Worm (Caenorhabditis elegans) whole organism, L1 larva: ENCODE measurements around the gene W06A7.4.

ENCODE experiments used
- alr-1 ChIP-seq: fragments of 200-800 bp; sonication (Bioruptor generic); optimal IDR thresholded peaks from 2 replicates; lab custom pipeline; 2018; ENCODE audit warnings: borderline replicate concordance, mild to moderate bottlenecking, missing genetic modification characterization, missing compliant biosample characterization
- aly-2 ChIP-seq: fragments of 150-350 bp; optimal IDR thresholded peaks from 2 replicates; lab custom pipeline; 2014; ENCODE audit warnings: missing biosample characterization, missing genetic modification characterization
- ceh-8 ChIP-seq: fragments of 200-800 bp; sonication (Bioruptor generic); optimal IDR thresholded peaks from 2 replicates; lab custom pipeline; 2018; ENCODE audit warnings: mild to moderate bottlenecking, missing genetic modification characterization, moderate library complexity, missing compliant biosample characterization
- ceh-82 ChIP-seq, 3 experiments: fragments of 150-350 bp in 1 of 3; sonication (generic microtip) in 2 of 3; optimal IDR thresholded peaks; 2 replicates each; lab custom pipeline; 2014 to 2017; ENCODE audit warnings: missing biosample characterization in 3 of 3, missing genetic modification characterization in 3 of 3
- ceh-90 ChIP-seq: sonication (generic microtip); optimal IDR thresholded peaks from 2 replicates; lab custom pipeline; 2016; ENCODE audit warnings: missing genetic modification characterization, missing compliant biosample characterization
- dpl-1 ChIP-seq, 3 experiments: fragments of 150-350 bp in 2 of 3; sonication (generic microtip) in 1 of 3; optimal IDR thresholded peaks; 2 replicates each; lab custom pipeline; 2014 to 2017; ENCODE audit warnings: missing biosample characterization in 3 of 3, missing genetic modification characterization in 3 of 3, missing genetic modification reagents in 3 of 3
- dsc-1 ChIP-seq: sonication (generic microtip); optimal IDR thresholded peaks from 2 replicates; lab custom pipeline; 2016; ENCODE audit warnings: mild to moderate bottlenecking, missing genetic modification characterization, missing compliant biosample characterization
- efl-1 ChIP-seq, 4 experiments: fragments of 150-350 bp; optimal IDR thresholded peaks in 3 of 4; peaks in 1 of 4; 1 replicate in 1 of 4; 2 replicates in 3 of 4; lab custom pipeline; 2014; ENCODE audit warnings: missing biosample characterization in 2 of 4, missing genetic modification characterization in 2 of 4, missing genetic modification reagents in 2 of 4
- egl-13 ChIP-seq: sonication (generic microtip); optimal IDR thresholded peaks from 2 replicates; lab custom pipeline; 2016; ENCODE audit warnings: missing genotype, missing genetic modification reagents, missing genetic modification characterization, missing compliant biosample characterization
- egl-27 ChIP-seq, 2 experiments: fragments of 150-350 bp in 1 of 2; sonication (generic microtip); optimal IDR thresholded peaks; 3 replicates each; lab custom pipeline; 2017 to 2018; ENCODE audit warnings: missing biosample characterization in 2 of 2, missing genetic modification characterization in 2 of 2, missing genetic modification reagents in 2 of 2
- elt-2 ChIP-seq: sonication (generic microtip); optimal IDR thresholded peaks from 2 replicates; lab custom pipeline; 2016; ENCODE audit warnings: missing genetic modification characterization, mild to moderate bottlenecking, inconsistent platforms, missing compliant biosample characterization, missing genetic modification reagents
- ets-5 ChIP-seq: fragments of 200-800 bp; sonication (Bioruptor generic); IDR thresholded peaks from 2 replicates; pipeline ENCODE4 v1.3.6; 2022; ENCODE audit warnings: missing genetic modification characterization, missing compliant biosample characterization
- fkh-8 ChIP-seq: sonication (generic microtip); optimal IDR thresholded peaks from 2 replicates; lab custom pipeline; 2016; ENCODE audit warnings: mild to moderate bottlenecking, missing genetic modification characterization, missing compliant biosample characterization
- fos-1 ChIP-seq: fragments of 150-350 bp; optimal IDR thresholded peaks from 2 replicates; lab custom pipeline; 2014; ENCODE audit warnings: missing biosample characterization, missing genetic modification characterization
- hpl-2 ChIP-seq: fragments of 150-350 bp; optimal IDR thresholded peaks from 2 replicates; lab custom pipeline; 2014; ENCODE audit warnings: missing biosample characterization, missing genetic modification reagents, missing genetic modification characterization
- isw-1 ChIP-seq: fragments of 200-800 bp; sonication (Bioruptor generic); IDR thresholded peaks from 2 replicates; pipeline ENCODE4 v1.3.6; 2022; ENCODE audit warnings: missing genetic modification characterization, missing compliant biosample characterization
- jun-1 ChIP-seq: fragments of 150-350 bp; optimal IDR thresholded peaks from 2 replicates; lab custom pipeline; 2014; ENCODE audit warnings: missing biosample characterization, missing genetic modification reagents, missing genetic modification characterization
- lin-14 ChIP-seq: fragments of 200-800 bp; sonication (Bioruptor generic); optimal IDR thresholded peaks from 2 replicates; lab custom pipeline; 2018; ENCODE audit warnings: mild to moderate bottlenecking, missing genetic modification characterization, moderate library complexity, missing compliant biosample characterization
- lin-35 ChIP-seq, 2 experiments: fragments of 150-350 bp; optimal IDR thresholded peaks; 2 replicates each; lab custom pipeline; 2014; ENCODE audit warnings: missing biosample characterization in 2 of 2, missing genetic modification characterization in 2 of 2, missing genetic modification reagents in 2 of 2
- lin-39 ChIP-seq: fragments of 150-350 bp; optimal IDR thresholded peaks from 2 replicates; lab custom pipeline; 2014; ENCODE audit warnings: missing biosample characterization, missing genetic modification reagents, missing genetic modification characterization
- lsy-2 ChIP-seq, 2 experiments: fragments of 150-350 bp; optimal IDR thresholded peaks; 2 replicates each; lab custom pipeline; 2014; ENCODE audit warnings: missing biosample characterization in 2 of 2, missing genetic modification characterization in 2 of 2
- mab-9 ChIP-seq: fragments of 200-800 bp; sonication (Bioruptor generic); IDR thresholded peaks from 2 replicates; pipeline ENCODE4 v1.3.6; 2022; ENCODE audit warnings: missing genetic modification reagents, missing genetic modification characterization, missing compliant biosample characterization
- nhr-11 ChIP-seq: fragments of 150-350 bp; optimal IDR thresholded peaks from 2 replicates; lab custom pipeline; 2014; ENCODE audit warnings: missing biosample characterization, missing genetic modification characterization
- nhr-19 ChIP-seq: fragments of 200-800 bp; sonication (Bioruptor generic); conservative IDR thresholded peaks from 2 replicates; pipeline ENCODE4 v1.3.6; 2022; ENCODE audit warnings: missing genetic modification characterization, missing compliant biosample characterization
- nhr-20 ChIP-seq: sonication (generic microtip); optimal IDR thresholded peaks from 2 replicates; lab custom pipeline; 2016; ENCODE audit warnings: mild to moderate bottlenecking, missing genetic modification characterization, missing compliant biosample characterization
- nhr-237 ChIP-seq: fragments of 150-350 bp; optimal IDR thresholded peaks from 2 replicates; lab custom pipeline; 2014; ENCODE audit warnings: missing biosample characterization, missing genetic modification characterization
- nhr-47 ChIP-seq: sonication (generic microtip); optimal IDR thresholded peaks from 2 replicates; lab custom pipeline; 2016; ENCODE audit warnings: mild to moderate bottlenecking, missing genetic modification characterization, moderate library complexity, missing compliant biosample characterization
- nhr-71 ChIP-seq: sonication (generic microtip); optimal IDR thresholded peaks from 2 replicates; lab custom pipeline; 2016; ENCODE audit warnings: mild to moderate bottlenecking, missing genetic modification characterization, moderate library complexity, missing compliant biosample characterization
- nhr-76 ChIP-seq: sonication (generic microtip); optimal IDR thresholded peaks from 2 replicates; lab custom pipeline; 2017; ENCODE audit warnings: missing biosample characterization, missing genetic modification characterization
- nhr-77 ChIP-seq: fragments of 150-350 bp; optimal IDR thresholded peaks from 2 replicates; lab custom pipeline; 2014; ENCODE audit warnings: missing biosample characterization, missing genetic modification characterization
- nhr-85 ChIP-seq: sonication (generic microtip); peaks from one replicate; lab custom pipeline; 2016; ENCODE audit warnings: missing genetic modification characterization, inconsistent platforms, missing compliant biosample characterization
- pax-3 ChIP-seq: fragments of 200-800 bp; sonication (Bioruptor generic); optimal IDR thresholded peaks from 2 replicates; lab custom pipeline; 2018; ENCODE audit warnings: mild to moderate bottlenecking, missing genetic modification characterization, moderate library complexity, missing compliant biosample characterization
- rnt-1 ChIP-seq: sonication (generic microtip); optimal IDR thresholded peaks from 2 replicates; lab custom pipeline; 2016; ENCODE audit warnings: mild to moderate bottlenecking, missing genetic modification characterization, moderate library complexity, missing compliant biosample characterization
- snu-23 ChIP-seq: sonication (generic microtip); optimal IDR thresholded peaks from 2 replicates; lab custom pipeline; 2016; ENCODE audit warnings: missing genetic modification characterization, missing compliant biosample characterization
- swsn-7 ChIP-seq: sonication (generic microtip); optimal IDR thresholded peaks from 2 replicates; lab custom pipeline; 2016; ENCODE audit warnings: missing genetic modification characterization, missing compliant biosample characterization
- tbx-2 ChIP-seq: sonication (generic microtip); optimal IDR thresholded peaks from 2 replicates; lab custom pipeline; 2016; ENCODE audit warnings: missing genetic modification characterization, missing compliant biosample characterization
- tlp-1 ChIP-seq: fragments of 150-350 bp; optimal IDR thresholded peaks from 2 replicates; lab custom pipeline; 2014; ENCODE audit warnings: missing biosample characterization, missing genetic modification characterization
- unc-130 ChIP-seq: fragments of 150-350 bp; optimal IDR thresholded peaks from 2 replicates; lab custom pipeline; 2017; ENCODE audit warnings: missing biosample characterization, missing genetic modification characterization, inconsistent platforms
- unc-86 ChIP-seq: sonication (generic microtip); optimal IDR thresholded peaks from 2 replicates; lab custom pipeline; 2016; ENCODE audit warnings: missing genetic modification characterization, missing compliant biosample characterization
- ztf-11 ChIP-seq, 2 experiments: sonication (generic microtip); optimal IDR thresholded peaks; 2 replicates each; lab custom pipeline; 2016 to 2017; ENCODE audit warnings: missing genetic modification characterization in 2 of 2, missing biosample characterization in 1 of 2, missing compliant biosample characterization in 1 of 2
- ztf-4 ChIP-seq: fragments of 150-350 bp; optimal IDR thresholded peaks from 2 replicates; lab custom pipeline; 2014; ENCODE audit warnings: missing biosample characterization, missing genetic modification characterization

W06A7.4 gene

DNA sequence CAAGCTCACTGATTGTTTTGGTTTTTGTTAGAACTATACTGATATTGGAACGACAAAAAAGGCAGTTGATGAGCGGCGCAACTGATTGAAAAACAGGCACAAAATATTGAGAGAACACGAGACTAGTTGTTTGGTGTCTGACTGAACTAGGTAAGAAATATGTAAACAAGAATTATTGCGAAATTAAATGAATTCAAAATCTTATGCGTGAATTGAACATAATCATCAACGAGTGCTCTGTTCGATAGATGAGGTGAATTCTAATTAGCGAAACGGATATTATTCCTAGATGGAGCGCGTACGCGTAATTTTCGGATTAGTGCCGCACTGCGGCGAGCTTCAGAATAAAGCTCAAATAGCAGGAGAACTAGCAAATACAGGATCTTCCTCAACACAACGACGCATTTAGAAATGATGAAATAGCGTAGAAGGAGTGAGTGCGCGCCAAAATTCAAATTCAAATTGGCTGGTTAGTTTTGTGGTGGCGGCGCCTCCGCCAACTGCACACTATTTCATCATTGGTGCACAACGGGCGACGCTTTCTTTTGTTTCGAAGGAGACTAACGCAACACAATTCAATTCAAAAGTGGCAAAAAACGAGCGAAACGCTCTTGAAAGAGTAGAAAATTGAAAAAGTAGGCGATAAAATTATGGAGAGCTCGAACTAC, 8.0 kb downstream of the W06A7.4 start (continued):
- TF ChIP-seq efl-1 (optimal IDR thresholded peaks at IDR 0.05; lab: Kevin White, UChicago), result peak in 1 of 2 experiments; percentile 19
- peak; percentile 6 to 85 for TF ChIP-seq efl-1 (GFP tag; optimal IDR thresholded peaks at IDR 0.05 in 1 of 2; lab: Kevin White, UChicago)
- TF ChIP-seq ceh-8 (GFP tag; lab: Kevin White, UChicago), result no peak
- no peak for TF ChIP-seq pax-3 (tag; lab: Kevin White, UChicago)
- no peak for TF ChIP-seq fos-1
- no peak for TF ChIP-seq lin-39 (tag; lab: Kevin White, UChicago)
- no peak for TF ChIP-seq rnt-1 (tag; lab: Kevin White, UChicago)
- no peak for TF ChIP-seq elt-2 (tag; lab: Kevin White, UChicago)
- TF ChIP-seq dpl-1 (GFP tag; optimal IDR thresholded peaks at IDR 0.05; lab: Kevin White, UChicago), result peak in 1 of 3 experiments; percentile 5
- TF ChIP-seq unc-130 (tag; lab: Kevin White, UChicago), result no peak
- TF ChIP-seq nhr-47 (tag; lab: Kevin White, UChicago), result no peak
- TF ChIP-seq nhr-77 (tag; lab: Kevin White, UChicago), result no peak
- TF ChIP-seq isw-1 (GFP tag; lab: Robert Waterston, UW), result no peak
- no peak for TF ChIP-seq nhr-85 (tag; lab: Kevin White, UChicago)
- TF ChIP-seq ztf-4 (tag; lab: Kevin White, UChicago), result no peak
- TF ChIP-seq, all 84 proteins: peak for 6

DNA sequence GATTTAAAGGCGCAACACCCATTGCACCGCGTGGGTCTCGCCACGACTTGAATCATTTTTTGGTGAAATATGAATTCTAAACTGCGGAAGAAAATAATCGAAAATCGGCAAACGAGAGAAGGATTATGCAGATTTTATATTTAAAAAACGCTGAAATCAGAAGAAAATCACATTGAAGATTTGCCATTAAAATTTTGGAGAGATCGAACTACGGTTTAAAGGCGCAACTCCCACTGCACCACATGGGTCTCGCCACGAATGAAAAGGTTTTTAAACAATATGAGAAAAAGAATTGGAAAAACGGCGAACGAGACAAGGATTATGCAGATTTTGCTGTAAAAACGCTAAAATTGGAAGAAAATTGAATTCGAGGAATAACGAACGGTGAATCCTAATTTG, 8.6 kb downstream of the W06A7.4 start:
- no peak for TF ChIP-seq ceh-90 (tag; lab: Kevin White, UChicago)
- TF ChIP-seq alr-1, result no peak
- TF ChIP-seq egl-13, result no peak
- no peak for TF ChIP-seq nhr-76 (tag; lab: Kevin White, UChicago)
- TF ChIP-seq swsn-7 (tag; lab: Kevin White, UChicago), result no peak
- TF ChIP-seq nhr-11 (tag; lab: Kevin White, UChicago), result no peak
- TF ChIP-seq nhr-20, result no peak

- TF ChIP-seq nhr-237 (tag; lab: Kevin White, UChicago) (no peak), isw-1 (GFP tag; lab: Robert Waterston, UW) (peak; percentile 39; the same call in 1 of the 2 replicates), snu-23 (peak; percentile 21), nhr-71 (tag; lab: Kevin White, UChicago) (peak; percentile 30), ztf-4 (tag; lab: Kevin White, UChicago) (no peak), egl-27 (tag; optimal IDR thresholded peaks at IDR 0.05; lab: Kevin White, UChicago) (no peak), mab-9 (GFP tag; lab: Robert Waterston, UW) (no peak), swsn-7 (tag; lab: Kevin White, UChicago) (peak; percentile 15), ets-5 (GFP tag; lab: Robert Waterston, UW) (no peak), dpl-1 (GFP tag; optimal IDR thresholded peaks at IDR 0.05; lab: Kevin White, UChicago) (peak in 1 of 3 experiments; percentile 11), fkh-8 (peak; percentile 34), lin-35 (GFP tag; optimal IDR thresholded peaks at IDR 0.05; lab: Kevin White, UChicago) (peak in 1 of 2 experiments; percentile 40), ceh-82 (tag; optimal IDR thresholded peaks at IDR 0.05; lab: Kevin White, UChicago) (peak in 2 of 3 experiments; percentile 2 to 65), unc-86 (peak; percentile 59), ztf-11 (tag; optimal IDR thresholded peaks at IDR 0.05; lab: Kevin White, UChicago) (peak in 1 of 2 experiments; percentile 5), lin-14 (GFP tag; lab: Kevin White, UChicago) (peak; percentile 88), tbx-2 (tag; lab: Kevin White, UChicago) (peak; percentile 53), tlp-1 (tag; lab: Kevin White, UChicago) (no peak), hpl-2 (GFP tag; lab: Kevin White, UChicago) (no peak), nhr-47 (tag; lab: Kevin White, UChicago) (peak; percentile 26), dsc-1 (tag; lab: Kevin White, UChicago) (no peak), aly-2 (no peak), efl-1 (optimal IDR thresholded peaks at IDR 0.05; lab: Kevin White, UChicago) (peak; percentile 8 to 10), efl-1 (GFP tag; optimal IDR thresholded peaks at IDR 0.05 in 1 of 2; lab: Kevin White, UChicago) (peak in 1 of 2 experiments; percentile 45), jun-1 (no peak), nhr-19 (GFP tag; lab: Robert Waterston, UW) (no peak), nhr-85 (tag; lab: Kevin White, UChicago) (no peak), nhr-76 (tag; lab: Kevin White, UChicago) (no peak), lsy-2 (tag; optimal IDR thresholded peaks at IDR 0.05; lab: Kevin White, UChicago) (peak in 1 of 2 experiments; percentile 22), egl-13 (no peak)
Observed at ce11 chrV:14833219-14833618, 9.0 kb downstream of the W06A7.4 start.
